Fruit fly (Drosophila melanogaster) whole organism, embryonic: ENCODE results near the gene CG1575.

ENCODE experiments used
- Abd-B ChIP-seq: fragments of 200-800 bp; sonication (Bioruptor generic); optimal IDR thresholded peaks from 2 replicates; lab custom pipeline; 2018; ENCODE audit warnings: missing biosample characterization, mild to moderate bottlenecking, missing genetic modification characterization, moderate library complexity
- CG10366 ChIP-seq: fragments of 200-800 bp; sonication (Bioruptor generic); IDR thresholded peaks from 2 replicates; pipeline ENCODE4 v1.3.6; 2022; ENCODE audit warnings: missing biosample characterization, missing genetic modification characterization
- CG10431 ChIP-seq: fragments of 200-800 bp; sonication (Bioruptor generic); optimal IDR thresholded peaks from 3 replicates; lab custom pipeline; 2018; ENCODE audit warnings: missing biosample characterization, mild to moderate bottlenecking, missing genetic modification characterization
- CG10543 ChIP-seq: fragments of 200-800 bp; sonication (Bioruptor generic); optimal IDR thresholded peaks from 3 replicates; lab custom pipeline; 2017; ENCODE audit warnings: missing biosample characterization, mild to moderate bottlenecking, missing genetic modification characterization, moderate library complexity
- CG11398 ChIP-seq: fragments of 200-800 bp; sonication (Bioruptor generic); optimal IDR thresholded peaks from 2 replicates; lab custom pipeline; 2016; ENCODE audit warnings: missing biosample characterization, missing genetic modification characterization
- CG11695 ChIP-seq: fragments of 200-800 bp; sonication (Bioruptor generic); IDR thresholded peaks from 3 replicates; pipeline ENCODE4 v1.3.6; 2022; ENCODE audit warnings: missing biosample characterization, missing genetic modification characterization
- CG12104 ChIP-seq: fragments of 200-800 bp; sonication (Bioruptor generic); optimal IDR thresholded peaks from 3 replicates; lab custom pipeline; 2016; ENCODE audit warnings: missing biosample characterization, missing genetic modification characterization
- CG14860 ChIP-seq: fragments of 200-800 bp; sonication (Bioruptor generic); IDR thresholded peaks from 3 replicates; pipeline ENCODE4 v1.3.6; 2022; ENCODE audit warnings: missing biosample characterization, missing genetic modification characterization; ENCODE audit not compliant: partially characterized antibody
- CG1602 ChIP-seq: fragments of 200-800 bp; sonication (Bioruptor generic); optimal IDR thresholded peaks from 3 replicates; lab custom pipeline; 2016; ENCODE audit warnings: missing biosample characterization, missing genetic modification characterization
- CG17568 ChIP-seq: fragments of 200-800 bp; sonication (Bioruptor generic); optimal IDR thresholded peaks from 2 replicates; lab custom pipeline; 2018; ENCODE audit warnings: missing biosample characterization, mild to moderate bottlenecking, missing genetic modification characterization, moderate library complexity
- CG18011 ChIP-seq: fragments of 200-800 bp; sonication (Bioruptor generic); optimal IDR thresholded peaks from 2 replicates; lab custom pipeline; 2017; ENCODE audit warnings: missing biosample characterization, missing genetic modification characterization, mild to moderate bottlenecking, moderate library complexity, missing genotype
- CG18262 ChIP-seq: fragments of 200-800 bp; optimal IDR thresholded peaks from 3 replicates; lab custom pipeline; 2019; ENCODE audit warnings: missing biosample characterization, mild to moderate bottlenecking, missing genetic modification characterization, moderate library complexity
- CG2889 ChIP-seq: fragments of 200-800 bp; sonication (Bioruptor generic); IDR thresholded peaks from 3 replicates; pipeline ENCODE4 v1.3.6; 2022; ENCODE audit warnings: missing biosample characterization, missing genetic modification characterization
- CG31224 ChIP-seq: fragments of 200-800 bp; sonication (Bioruptor generic); IDR thresholded peaks from 2 replicates; pipeline ENCODE4 v1.3.6; 2022; ENCODE audit warnings: missing biosample characterization, missing genetic modification characterization
- CG3407 ChIP-seq: fragments of 200-800 bp; sonication (Bioruptor generic); optimal IDR thresholded peaks from 2 replicates; lab custom pipeline; 2018; ENCODE audit warnings: missing biosample characterization, mild to moderate bottlenecking, missing genetic modification characterization
- CG34376 ChIP-seq: fragments of 200-800 bp; sonication (Bioruptor generic); optimal IDR thresholded peaks from 2 replicates; lab custom pipeline; 2018; ENCODE audit warnings: missing biosample characterization, mild to moderate bottlenecking, missing genetic modification characterization
- CG42726 ChIP-seq: fragments of 200-800 bp; sonication (Bioruptor generic); IDR thresholded peaks from 2 replicates; pipeline ENCODE4 v1.3.6; 2022; ENCODE audit warnings: missing biosample characterization, missing genetic modification characterization; ENCODE audit not compliant: partially characterized antibody
- CG4854 ChIP-seq: fragments of 200-800 bp; sonication (Bioruptor generic); optimal IDR thresholded peaks from 2 replicates; lab custom pipeline; 2016; ENCODE audit warnings: missing biosample characterization, missing genetic modification characterization, inconsistent platforms
- CG6175 ChIP-seq: fragments of 200-800 bp; sonication (Bioruptor generic); IDR thresholded peaks from 3 replicates; pipeline ENCODE4 v1.3.6; 2022; ENCODE audit warnings: missing biosample characterization, missing genetic modification characterization
- CG9876 ChIP-seq: fragments of 200-800 bp; sonication (Bioruptor generic); optimal IDR thresholded peaks from 2 replicates; lab custom pipeline; 2016; ENCODE audit warnings: missing biosample characterization, missing genetic modification characterization
- CHES-1-like ChIP-seq: fragments of 200-800 bp; sonication (Bioruptor generic); optimal IDR thresholded peaks from 2 replicates; lab custom pipeline; 2016; ENCODE audit warnings: missing biosample characterization, missing genetic modification characterization
- Camta ChIP-seq: fragments of 200-800 bp; sonication (Bioruptor generic); optimal IDR thresholded peaks from 2 replicates; lab custom pipeline; 2016; ENCODE audit warnings: missing biosample characterization, missing genetic modification characterization
- Chrac-16 ChIP-seq: fragments of 200-800 bp; sonication (Bioruptor generic); optimal IDR thresholded peaks from 3 replicates; lab custom pipeline; 2016; ENCODE audit warnings: missing biosample characterization, missing genetic modification characterization
- D19B ChIP-seq: fragments of 200-800 bp; sonication (Bioruptor generic); optimal IDR thresholded peaks from 2 replicates; lab custom pipeline; 2017; ENCODE audit warnings: missing biosample characterization, mild to moderate bottlenecking, missing genetic modification characterization
- Hr39 ChIP-seq: fragments of >200 bp; optimal IDR thresholded peaks from 2 replicates; lab custom pipeline; 2017
- Lim3 ChIP-seq: fragments of 200-800 bp; sonication (Bioruptor generic); IDR thresholded peaks from 2 replicates; pipeline ENCODE4 v1.3.6; 2022; ENCODE audit warnings: missing biosample characterization, missing genetic modification characterization
- Meics ChIP-seq: fragments of 200-800 bp; sonication (Bioruptor generic); optimal IDR thresholded peaks from 2 replicates; lab custom pipeline; 2017; ENCODE audit warnings: missing biosample characterization, mild to moderate bottlenecking, missing genetic modification characterization
- Pdp1 ChIP-seq, 2 experiments: fragments of 200-800 bp; sonication (Bioruptor generic); optimal IDR thresholded peaks; 3 replicates each; lab custom pipeline; 2016; ENCODE audit warnings: missing biosample characterization in 2 of 2, missing genetic modification characterization in 2 of 2, mild to moderate bottlenecking in 1 of 2, moderate library complexity in 1 of 2
- Xrp1 ChIP-seq: fragments of 200-800 bp; sonication (Bioruptor generic); IDR thresholded peaks from 2 replicates; pipeline ENCODE4 v1.3.6; 2022; ENCODE audit warnings: missing biosample characterization, missing genetic modification characterization
- bsh ChIP-seq, 2 experiments: fragments of 200-800 bp; sonication (Bioruptor generic); optimal IDR thresholded peaks; 2 replicates each; lab custom pipeline; 2017 to 2018; ENCODE audit warnings: mild to moderate bottlenecking in 2 of 2, missing biosample characterization in 2 of 2, missing genetic modification characterization in 2 of 2, moderate library complexity in 1 of 2
- caup ChIP-seq: fragments of 200-800 bp; sonication (Bioruptor generic); optimal IDR thresholded peaks from 3 replicates; lab custom pipeline; 2017; ENCODE audit warnings: missing biosample characterization, mild to moderate bottlenecking, missing genetic modification characterization, moderate library complexity; ENCODE audit not compliant: severe bottlenecking
- disco-r ChIP-seq: fragments of 200-800 bp; sonication (Bioruptor generic); optimal IDR thresholded peaks from 2 replicates; lab custom pipeline; 2016; ENCODE audit warnings: missing biosample characterization, missing genetic modification characterization
- dmrt99B ChIP-seq: fragments of 200-800 bp; sonication (Bioruptor generic); optimal IDR thresholded peaks from 2 replicates; lab custom pipeline; 2018; ENCODE audit warnings: missing biosample characterization, mild to moderate bottlenecking, missing genetic modification characterization, moderate library complexity
- exex ChIP-seq: fragments of 200-800 bp; sonication (Bioruptor generic); optimal IDR thresholded peaks from 4 replicates; lab custom pipeline; 2018; ENCODE audit warnings: missing biosample characterization, mild to moderate bottlenecking, missing genetic modification characterization, moderate library complexity
- grau ChIP-seq: fragments of 200-800 bp; optimal IDR thresholded peaks from 3 replicates; lab custom pipeline; 2019; ENCODE audit warnings: missing biosample characterization, mild to moderate bottlenecking, missing genetic modification characterization, moderate library complexity
- insv ChIP-seq, 2 experiments: fragments of 200-800 bp; sonication (Bioruptor generic); optimal IDR thresholded peaks; 3 replicates each; lab custom pipeline; 2016 to 2018; ENCODE audit warnings: missing biosample characterization in 2 of 2, missing genetic modification characterization in 2 of 2
- lab ChIP-seq: fragments of 200-800 bp; sonication (Bioruptor generic); optimal IDR thresholded peaks from 3 replicates; lab custom pipeline; 2017; ENCODE audit warnings: missing biosample characterization, missing genetic modification characterization, mild to moderate bottlenecking, moderate library complexity, missing genetic modification reagents
- mirr ChIP-seq: fragments of 200-800 bp; sonication (Bioruptor generic); optimal IDR thresholded peaks from 3 replicates; lab custom pipeline; 2018; ENCODE audit warnings: missing biosample characterization, mild to moderate bottlenecking, missing genetic modification characterization
- pb ChIP-seq: fragments of 200-800 bp; sonication (Bioruptor generic); optimal IDR thresholded peaks from 3 replicates; lab custom pipeline; 2016; ENCODE audit warnings: missing biosample characterization, missing genetic modification characterization
- phol ChIP-seq: fragments of 200-800 bp; sonication (Bioruptor generic); optimal IDR thresholded peaks from 3 replicates; lab custom pipeline; 2018; ENCODE audit warnings: missing biosample characterization, mild to moderate bottlenecking, missing genetic modification characterization, moderate library complexity
- sens ChIP-seq: fragments of 200-800 bp; sonication (Bioruptor generic); peaks from one replicate; lab custom pipeline; 2016; ENCODE audit warnings: missing biosample characterization, missing genetic modification characterization
- slou ChIP-seq: fragments of 200-800 bp; sonication (Bioruptor generic); optimal IDR thresholded peaks from 3 replicates; lab custom pipeline; 2016; ENCODE audit warnings: missing biosample characterization, missing genetic modification characterization
- sug ChIP-seq: fragments of 200-800 bp; optimal IDR thresholded peaks from 2 replicates; lab custom pipeline; 2019; ENCODE audit warnings: missing biosample characterization, mild to moderate bottlenecking, missing genetic modification characterization, moderate library complexity
- twi ChIP-seq: fragments of 200-800 bp; optimal IDR thresholded peaks from 2 replicates; lab custom pipeline; 2019; ENCODE audit warnings: missing biosample characterization, mild to moderate bottlenecking, missing genetic modification characterization, moderate library complexity
- tx ChIP-seq: fragments of 200-800 bp; sonication (Bioruptor generic); optimal IDR thresholded peaks from 2 replicates; lab custom pipeline; 2016; ENCODE audit warnings: missing biosample characterization, missing genetic modification characterization
- vfl ChIP-seq: fragments of 200-800 bp; sonication (Bioruptor generic); optimal IDR thresholded peaks from 2 replicates; lab custom pipeline; 2016; ENCODE audit warnings: missing biosample characterization, missing genetic modification characterization

The CG1575 gene

DNA sequence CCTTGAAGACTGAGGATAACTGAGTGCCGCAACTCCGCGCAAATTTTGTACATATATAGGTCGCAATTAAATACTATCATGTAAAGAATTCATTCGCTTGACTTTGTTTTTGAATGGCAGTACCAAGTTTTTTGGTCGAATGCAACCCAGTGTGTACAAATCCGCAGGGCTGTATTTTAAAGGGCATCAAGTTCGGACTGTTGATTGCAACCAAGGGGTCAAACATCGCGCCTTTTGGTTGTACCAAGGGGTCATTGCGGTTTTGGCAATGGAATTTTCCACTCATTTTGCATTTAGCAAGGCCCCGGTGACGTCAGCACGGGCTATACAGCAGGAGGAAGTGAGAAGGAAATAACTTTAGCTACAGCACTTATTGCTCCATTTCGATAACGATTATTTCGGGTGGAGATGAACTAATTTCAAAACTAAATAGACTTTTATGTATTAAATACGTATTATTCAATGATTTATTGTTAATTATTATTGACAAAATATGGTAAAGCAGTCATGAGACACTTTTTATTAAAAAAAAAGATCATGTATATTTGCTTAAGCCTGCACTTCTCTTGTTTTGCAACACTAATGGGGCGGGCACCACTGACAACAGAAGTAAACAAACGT, 15.0 kb downstream of the CG1575 start, which contains the start of gene CG10958 (continued):
- TF ChIP-seq CHES-1-like (GFP tag; lab: Kevin White, UChicago) (no peak), Lim3 (GFP tag; lab: Robert Waterston, UW) (no peak), grau (tag; lab: Kevin White, UChicago) (peak; percentile 59), CG1602 (GFP tag; lab: Kevin White, UChicago) (peak; percentile 47), CG31224 (GFP tag; lab: Robert Waterston, UW) (no peak), dmrt99B (tag; lab: Kevin White, UChicago) (no peak), CG18262 (tag; lab: Kevin White, UChicago) (peak; percentile 55), Meics (peak; percentile 62), bsh (GFP tag; optimal IDR thresholded peaks at IDR 0.05; lab: Kevin White, UChicago) (peak in 1 of 2 experiments; percentile 59), disco-r (GFP tag; lab: Kevin White, UChicago) (no peak), insv (GFP tag; optimal IDR thresholded peaks at IDR 0.05; lab: Kevin White, UChicago) (peak in 1 of 2 experiments; percentile 42), Xrp1 (GFP tag; lab: Robert Waterston, UW) (peak; percentile 70), CG10366 (GFP tag; lab: Robert Waterston, UW) (peak; percentile 60), CG11398 (GFP tag; lab: Kevin White, UChicago) (no peak), Chrac-16 (GFP tag; lab: Kevin White, UChicago) (peak; percentile 56), CG4854 (GFP tag; lab: Kevin White, UChicago) (peak; percentile 8), Pdp1 (GFP tag; optimal IDR thresholded peaks at IDR 0.05; lab: Kevin White, UChicago) (peak; percentile 40 to 42), vfl (GFP tag; lab: Kevin White, UChicago) (peak; percentile 42), CG6175 (GFP tag; lab: Robert Waterston, UW) (no peak), CG3407 (peak; percentile 20), CG10431 (peak; percentile 13), phol (tag; lab: Kevin White, UChicago) (peak; percentile 47), Hr39 (lab: Kevin White, UChicago) (no peak), CG9876 (GFP tag; lab: Kevin White, UChicago) (no peak), CG42726 (GFP tag; lab: Robert Waterston, UW) (no peak), slou (no peak), CG12104 (no peak), CG14860 (no peak), caup (GFP tag; lab: Kevin White, UChicago) (peak; percentile 56), CG17568 (no peak), D19B (no peak), Abd-B (GFP tag; lab: Kevin White, UChicago) (peak; percentile 31), CG2889 (no peak), pb (no peak), CG18011 (GFP tag; lab: Kevin White, UChicago) (peak; percentile 60)

DNA sequence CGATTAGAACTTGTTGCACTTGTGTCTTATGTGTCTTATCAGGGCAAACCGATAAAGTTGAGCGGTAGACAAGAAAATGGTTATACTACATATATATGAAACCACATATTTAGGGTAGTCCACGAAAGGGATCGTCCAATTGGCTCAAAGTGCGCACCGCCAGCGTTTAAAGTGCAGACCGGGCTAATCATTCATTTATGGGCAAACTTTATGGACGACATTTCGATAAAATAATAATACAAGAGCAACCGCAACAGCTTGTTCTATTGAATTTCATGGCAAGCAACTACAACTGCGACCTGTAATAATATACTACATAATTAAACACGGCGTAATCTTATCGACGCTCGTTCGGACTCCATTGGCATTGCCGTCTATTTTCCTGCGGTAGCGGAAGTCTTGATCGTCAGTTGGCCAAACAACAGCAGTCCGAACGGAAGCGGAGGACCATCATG, 18.6 kb downstream of the CG1575 start, which contains the start of the genes cyr and CG2120:
cyr (minus strand) TSS at position 294 of the 455 bp plus-strand sequence.
CG2120 (plus strand) TSS at position 405 of the 455 bp plus-strand sequence.
- peak; percentile 10 for TF ChIP-seq lab (GFP tag; lab: Kevin White, UChicago)
- TF ChIP-seq tx, result no peak
- TF ChIP-seq sens, result peak; percentile 13
- TF ChIP-seq CG34376, result peak; percentile 56
- TF ChIP-seq mirr (GFP tag; lab: Kevin White, UChicago), result peak; percentile 17
- peak; percentile 68 for TF ChIP-seq sug (tag; lab: Kevin White, UChicago)
- TF ChIP-seq CG10543 (GFP tag; lab: Kevin White, UChicago), result peak; percentile 14
- TF ChIP-seq twi (tag; lab: Kevin White, UChicago), result no peak
- TF ChIP-seq exex (tag; lab: Kevin White, UChicago), result peak; percentile 74
- no peak for TF ChIP-seq CG11695 (GFP tag; lab: Robert Waterston, UW)
- TF ChIP-seq Camta (GFP tag; lab: Kevin White, UChicago), result no peak
- no peak for TF ChIP-seq CG12104
- TF ChIP-seq, all 482 proteins: peak for 7
